Worm (Caenorhabditis elegans) whole organism, L1 larva: ENCODE data around the gene srh-301.

Experiments used
- C04F5.9 ChIP-seq: sonication (generic microtip); optimal IDR thresholded peaks from 2 replicates; lab custom pipeline; 2016; ENCODE audit warnings: missing genetic modification characterization, missing compliant biosample characterization
- C16A3.4 ChIP-seq: fragments of 150-350 bp; optimal IDR thresholded peaks from 2 replicates; lab custom pipeline; 2014; ENCODE audit warnings: missing biosample characterization, missing genetic modification characterization
- C34B4.2 ChIP-seq: sonication (generic microtip); optimal IDR thresholded peaks from 2 replicates; lab custom pipeline; 2017; ENCODE audit warnings: mild to moderate bottlenecking, missing genetic modification characterization, missing compliant biosample characterization
- aly-2 ChIP-seq: fragments of 150-350 bp; optimal IDR thresholded peaks from 2 replicates; lab custom pipeline; 2014; ENCODE audit warnings: missing biosample characterization, missing genetic modification characterization
- ama-1 ChIP-seq: fragments of 150-350 bp; optimal IDR thresholded peaks from 2 replicates; lab custom pipeline; 2014
- ceh-63 ChIP-seq: fragments of 200-800 bp; sonication (Bioruptor generic); optimal IDR thresholded peaks from 2 replicates; lab custom pipeline; 2018; ENCODE audit warnings: mild to moderate bottlenecking, missing genetic modification characterization, missing compliant biosample characterization
- ceh-82 ChIP-seq, 3 experiments: fragments of 150-350 bp in 1 of 3; sonication (generic microtip) in 2 of 3; optimal IDR thresholded peaks; 2 replicates each; lab custom pipeline; 2014 to 2017; ENCODE audit warnings: missing biosample characterization in 3 of 3, missing genetic modification characterization in 3 of 3
- ceh-88 ChIP-seq: fragments of 200-800 bp; sonication (Bioruptor generic); IDR thresholded peaks from 2 replicates; pipeline ENCODE4 v1.3.6; 2022; ENCODE audit warnings: missing genetic modification characterization, missing compliant biosample characterization
- ceh-90 ChIP-seq: sonication (generic microtip); optimal IDR thresholded peaks from 2 replicates; lab custom pipeline; 2016; ENCODE audit warnings: missing genetic modification characterization, missing compliant biosample characterization
- efl-1 ChIP-seq, 4 experiments: fragments of 150-350 bp; optimal IDR thresholded peaks in 3 of 4; peaks in 1 of 4; 1 replicate in 1 of 4; 2 replicates in 3 of 4; lab custom pipeline; 2014; ENCODE audit warnings: missing biosample characterization in 2 of 4, missing genetic modification characterization in 2 of 4, missing genetic modification reagents in 2 of 4
- efl-3 ChIP-seq: fragments of 200-800 bp; sonication (Bioruptor generic); optimal IDR thresholded peaks from 2 replicates; lab custom pipeline; 2018; ENCODE audit warnings: mild to moderate bottlenecking, missing genetic modification characterization, missing compliant biosample characterization
- egl-27 ChIP-seq, 2 experiments: fragments of 150-350 bp in 1 of 2; sonication (generic microtip); optimal IDR thresholded peaks; 3 replicates each; lab custom pipeline; 2017 to 2018; ENCODE audit warnings: missing biosample characterization in 2 of 2, missing genetic modification characterization in 2 of 2, missing genetic modification reagents in 2 of 2
- elt-2 ChIP-seq: sonication (generic microtip); optimal IDR thresholded peaks from 2 replicates; lab custom pipeline; 2016; ENCODE audit warnings: missing genetic modification characterization, mild to moderate bottlenecking, inconsistent platforms, missing compliant biosample characterization, missing genetic modification reagents
- fkh-4 ChIP-seq: sonication (generic microtip); optimal IDR thresholded peaks from 2 replicates; lab custom pipeline; 2016; ENCODE audit warnings: missing compliant biosample characterization, missing genetic modification characterization, borderline replicate concordance
- fkh-8 ChIP-seq: sonication (generic microtip); optimal IDR thresholded peaks from 2 replicates; lab custom pipeline; 2016; ENCODE audit warnings: mild to moderate bottlenecking, missing genetic modification characterization, missing compliant biosample characterization
- fos-1 ChIP-seq: fragments of 150-350 bp; optimal IDR thresholded peaks from 2 replicates; lab custom pipeline; 2014; ENCODE audit warnings: missing biosample characterization, missing genetic modification characterization
- grh-1 ChIP-seq: fragments of 200-800 bp; sonication (Bioruptor generic); IDR thresholded peaks from 2 replicates; pipeline ENCODE4 v1.3.6; 2022; ENCODE audit warnings: missing genetic modification reagents, missing genetic modification characterization, missing compliant biosample characterization
- hlh-17 ChIP-seq: fragments of 200-800 bp; sonication (Bioruptor generic); optimal IDR thresholded peaks from 2 replicates; lab custom pipeline; 2018; ENCODE audit warnings: missing genetic modification characterization, mild to moderate bottlenecking, missing compliant biosample characterization, moderate library complexity, borderline replicate concordance
- hlh-4 ChIP-seq: sonication (generic microtip); optimal IDR thresholded peaks from 2 replicates; lab custom pipeline; 2016; ENCODE audit warnings: mild to moderate bottlenecking, missing genetic modification characterization, missing compliant biosample characterization
- hpl-2 ChIP-seq: fragments of 150-350 bp; optimal IDR thresholded peaks from 2 replicates; lab custom pipeline; 2014; ENCODE audit warnings: missing biosample characterization, missing genetic modification reagents, missing genetic modification characterization
- irx-1 ChIP-seq: sonication (generic microtip); optimal IDR thresholded peaks from 2 replicates; lab custom pipeline; 2016; ENCODE audit warnings: missing genetic modification characterization, missing compliant biosample characterization
- isw-1 ChIP-seq: fragments of 200-800 bp; sonication (Bioruptor generic); IDR thresholded peaks from 2 replicates; pipeline ENCODE4 v1.3.6; 2022; ENCODE audit warnings: missing genetic modification characterization, missing compliant biosample characterization
- lin-13 ChIP-seq: fragments of 150-350 bp; optimal IDR thresholded peaks from 2 replicates; lab custom pipeline; 2014; ENCODE audit warnings: missing biosample characterization, missing genetic modification reagents, missing genetic modification characterization
- lin-14 ChIP-seq: fragments of 200-800 bp; sonication (Bioruptor generic); optimal IDR thresholded peaks from 2 replicates; lab custom pipeline; 2018; ENCODE audit warnings: mild to moderate bottlenecking, missing genetic modification characterization, moderate library complexity, missing compliant biosample characterization
- lin-15B ChIP-seq: fragments of 150-350 bp; sonication (generic microtip); optimal IDR thresholded peaks from 3 replicates; lab custom pipeline; 2014; ENCODE audit warnings: missing biosample characterization, missing genetic modification characterization
- lin-35 ChIP-seq, 2 experiments: fragments of 150-350 bp; optimal IDR thresholded peaks; 2 replicates each; lab custom pipeline; 2014; ENCODE audit warnings: missing biosample characterization in 2 of 2, missing genetic modification characterization in 2 of 2, missing genetic modification reagents in 2 of 2
- lin-39 ChIP-seq: fragments of 150-350 bp; optimal IDR thresholded peaks from 2 replicates; lab custom pipeline; 2014; ENCODE audit warnings: missing biosample characterization, missing genetic modification reagents, missing genetic modification characterization
- mef-2 ChIP-seq: fragments of 150-350 bp; optimal IDR thresholded peaks from 2 replicates; lab custom pipeline; 2014; ENCODE audit warnings: missing biosample characterization, missing genetic modification characterization
- nhr-11 ChIP-seq: fragments of 150-350 bp; optimal IDR thresholded peaks from 2 replicates; lab custom pipeline; 2014; ENCODE audit warnings: missing biosample characterization, missing genetic modification characterization
- nhr-19 ChIP-seq: fragments of 200-800 bp; sonication (Bioruptor generic); conservative IDR thresholded peaks from 2 replicates; pipeline ENCODE4 v1.3.6; 2022; ENCODE audit warnings: missing genetic modification characterization, missing compliant biosample characterization
- nhr-237 ChIP-seq: fragments of 150-350 bp; optimal IDR thresholded peaks from 2 replicates; lab custom pipeline; 2014; ENCODE audit warnings: missing biosample characterization, missing genetic modification characterization
- nhr-47 ChIP-seq: sonication (generic microtip); optimal IDR thresholded peaks from 2 replicates; lab custom pipeline; 2016; ENCODE audit warnings: mild to moderate bottlenecking, missing genetic modification characterization, moderate library complexity, missing compliant biosample characterization
- nhr-85 ChIP-seq: sonication (generic microtip); peaks from one replicate; lab custom pipeline; 2016; ENCODE audit warnings: missing genetic modification characterization, inconsistent platforms, missing compliant biosample characterization
- nhr-90 ChIP-seq: sonication (generic microtip); optimal IDR thresholded peaks from 2 replicates; lab custom pipeline; 2016; ENCODE audit warnings: mild to moderate bottlenecking, missing genetic modification characterization, missing compliant biosample characterization; ENCODE audit not compliant: poor library complexity
- pag-3 ChIP-seq: sonication (generic microtip); optimal IDR thresholded peaks from 2 replicates; lab custom pipeline; 2017; ENCODE audit warnings: missing genetic modification characterization, mild to moderate bottlenecking, missing compliant biosample characterization, antibody characterized with exemption, borderline replicate concordance; ENCODE audit not compliant: insufficient read depth
- rnt-1 ChIP-seq: sonication (generic microtip); optimal IDR thresholded peaks from 2 replicates; lab custom pipeline; 2016; ENCODE audit warnings: mild to moderate bottlenecking, missing genetic modification characterization, moderate library complexity, missing compliant biosample characterization
- skn-1 ChIP-seq: fragments of 150-350 bp; optimal IDR thresholded peaks from 2 replicates; lab custom pipeline; 2014; ENCODE audit warnings: missing biosample characterization, missing genetic modification characterization
- snu-23 ChIP-seq: sonication (generic microtip); optimal IDR thresholded peaks from 2 replicates; lab custom pipeline; 2016; ENCODE audit warnings: missing genetic modification characterization, missing compliant biosample characterization
- sox-4 ChIP-seq: sonication (generic microtip); optimal IDR thresholded peaks from 2 replicates; lab custom pipeline; 2016; ENCODE audit warnings: missing genetic modification characterization, missing compliant biosample characterization
- sptf-1 ChIP-seq: fragments of 150-350 bp; optimal IDR thresholded peaks from 2 replicates; lab custom pipeline; 2014; ENCODE audit warnings: missing biosample characterization, missing genetic modification characterization
- sup-37 ChIP-seq: fragments of 200-800 bp; sonication (Bioruptor generic); optimal IDR thresholded peaks from 2 replicates; lab custom pipeline; 2018; ENCODE audit warnings: mild to moderate bottlenecking, missing genetic modification characterization, missing compliant biosample characterization
- tlp-1 ChIP-seq: fragments of 150-350 bp; optimal IDR thresholded peaks from 2 replicates; lab custom pipeline; 2014; ENCODE audit warnings: missing biosample characterization, missing genetic modification characterization
- unc-130 ChIP-seq: fragments of 150-350 bp; optimal IDR thresholded peaks from 2 replicates; lab custom pipeline; 2017; ENCODE audit warnings: missing biosample characterization, missing genetic modification characterization, inconsistent platforms
- unc-30 ChIP-seq: sonication (generic microtip); optimal IDR thresholded peaks from 2 replicates; lab custom pipeline; 2017; ENCODE audit warnings: missing biosample characterization, missing genetic modification characterization
- unc-62 ChIP-seq: fragments of 150-350 bp; optimal IDR thresholded peaks from 2 replicates; lab custom pipeline; 2014; ENCODE audit warnings: missing biosample characterization, missing genetic modification reagents, missing genetic modification characterization
- xbp-1 ChIP-seq: sonication (generic microtip); optimal IDR thresholded peaks from 2 replicates; lab custom pipeline; 2016; ENCODE audit warnings: missing genetic modification characterization, missing compliant biosample characterization
- zag-1 ChIP-seq: fragments of 150-350 bp; optimal IDR thresholded peaks from 2 replicates; lab custom pipeline; 2014; ENCODE audit warnings: missing biosample characterization, missing genetic modification characterization
- zip-4 ChIP-seq: fragments of 200-800 bp; sonication (Bioruptor generic); optimal IDR thresholded peaks from 2 replicates; lab custom pipeline; 2018; ENCODE audit warnings: mild to moderate bottlenecking, missing genetic modification characterization, moderate library complexity, missing compliant biosample characterization

The srh-301 gene

DNA sequence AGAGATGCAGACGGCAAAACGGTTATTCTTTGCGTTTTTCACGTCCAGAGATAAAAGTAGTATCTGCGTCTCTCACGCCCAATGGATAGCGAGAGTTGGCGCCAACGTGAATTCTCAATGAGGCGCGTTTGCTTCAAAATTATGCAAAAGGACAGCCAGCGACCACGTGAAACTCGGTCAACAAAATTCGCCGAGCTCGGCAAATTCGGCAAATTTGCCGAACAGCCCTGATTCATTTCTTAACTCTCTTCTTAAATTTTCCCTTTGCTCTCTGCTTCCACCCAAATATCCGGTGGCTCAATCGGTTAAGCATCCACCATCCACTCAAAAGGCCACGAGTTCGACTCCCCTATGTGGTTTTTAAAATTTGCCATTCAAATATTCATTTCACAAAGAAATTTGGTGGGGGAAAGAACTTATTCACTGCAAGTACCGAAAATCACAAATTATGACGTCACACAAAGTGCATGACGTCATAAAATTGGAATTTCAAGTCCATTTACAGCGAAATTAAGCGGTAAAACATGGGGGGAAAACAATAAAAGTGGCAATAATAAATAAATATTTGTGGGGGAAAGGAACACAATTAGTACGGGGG is 20.8 kb downstream of the srh-301 start:
- TF ChIP-seq nhr-90 (no peak), aly-2 (no peak), C16A3.4 (tag; lab: Kevin White, UChicago) (no peak), efl-3 (GFP tag; lab: Kevin White, UChicago) (no peak), ceh-82 (tag; optimal IDR thresholded peaks at IDR 0.05; lab: Kevin White, UChicago) (no peak), C34B4.2 (tag; lab: Kevin White, UChicago) (no peak), fkh-4 (tag; lab: Kevin White, UChicago) (no peak), isw-1 (GFP tag; lab: Robert Waterston, UW) (no peak), nhr-11 (no peak), ceh-63 (GFP tag; lab: Kevin White, UChicago) (no peak), unc-62 (GFP tag; lab: Kevin White, UChicago) (no peak), grh-1 (GFP tag; lab: Robert Waterston, UW) (no peak), lin-13 (GFP tag; lab: Kevin White, UChicago) (no peak), ceh-90 (tag; lab: Kevin White, UChicago) (no peak), ama-1 (lab: Kevin White, UChicago) (no peak), nhr-85 (no peak), lin-39 (tag; lab: Kevin White, UChicago) (no peak), egl-27 (tag; optimal IDR thresholded peaks at IDR 0.05; lab: Kevin White, UChicago) (no peak), fkh-8 (tag; lab: Kevin White, UChicago) (no peak)
- TF ChIP-seq, all 84 proteins: peak for 0

DNA sequence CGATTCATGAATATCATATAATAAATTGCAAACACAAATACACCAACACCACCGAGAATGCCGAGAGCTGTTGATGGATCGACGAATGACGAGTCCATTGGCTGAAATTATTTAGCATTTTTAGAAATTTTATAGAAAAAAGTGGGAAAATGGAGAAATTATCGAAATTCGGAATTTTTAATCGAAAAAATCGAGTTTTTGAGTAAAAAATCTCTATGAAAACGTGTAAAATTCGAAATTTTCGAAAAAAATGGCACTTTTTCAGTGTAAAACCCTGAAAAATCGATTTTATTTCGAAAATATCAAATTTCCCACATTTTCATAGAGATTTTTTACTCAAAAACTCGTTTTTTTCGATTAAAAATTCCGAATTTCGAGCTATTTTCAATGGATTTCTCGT is 31.2 kb downstream of the srh-301 start, which contains the start of gene tcc-1:
TSS of gene tcc-1 (minus strand) at position 101 of the 400 bp plus-strand sequence.
- TF ChIP-seq lin-15B (tag; lab: Kevin White, UChicago), result no peak
- no peak for TF ChIP-seq snu-23 (GFP tag; lab: Kevin White, UChicago)
- no peak for TF ChIP-seq efl-1 (optimal IDR thresholded peaks at IDR 0.05; lab: Kevin White, UChicago)
- no peak for TF ChIP-seq efl-1 (GFP tag; optimal IDR thresholded peaks at IDR 0.05 in 1 of 2; lab: Kevin White, UChicago)
- no peak for TF ChIP-seq hlh-17 (GFP tag; lab: Kevin White, UChicago)
- TF ChIP-seq nhr-47 (tag; lab: Kevin White, UChicago), result no peak
- no peak for TF ChIP-seq ama-1 (lab: Kevin White, UChicago)
- TF ChIP-seq unc-30 (tag; lab: Kevin White, UChicago), result no peak
- TF ChIP-seq ceh-63 (GFP tag; lab: Kevin White, UChicago), result no peak
- no peak for TF ChIP-seq pag-3 (tag; lab: Kevin White, UChicago)
- TF ChIP-seq sptf-1, result no peak
- TF ChIP-seq efl-3 (GFP tag; lab: Kevin White, UChicago), result no peak
- no peak for TF ChIP-seq sox-4 (tag; lab: Kevin White, UChicago)

DNA sequence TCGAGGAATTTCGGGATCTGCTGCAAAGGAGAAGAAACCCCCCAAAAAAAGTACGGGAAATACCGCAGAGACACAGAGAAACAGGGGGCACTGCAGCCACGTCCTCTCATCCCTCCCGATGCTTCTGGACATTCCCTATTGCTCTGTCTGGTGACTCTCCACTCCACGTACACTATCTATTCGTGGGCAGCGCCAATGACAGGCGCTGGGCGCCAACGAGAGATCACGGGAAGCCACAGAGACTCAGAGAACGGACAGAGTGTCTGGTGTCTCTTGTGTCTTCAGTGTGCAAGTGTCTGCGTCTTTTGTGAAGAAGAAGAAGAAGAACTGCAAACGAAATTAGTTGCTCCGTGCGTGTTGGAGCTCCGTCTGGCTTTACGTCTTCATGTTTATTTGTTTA is 33.2 kb downstream of the srh-301 start:
- TF ChIP-seq C04F5.9 (tag; lab: Kevin White, UChicago), result no peak
- TF ChIP-seq zip-4, result peak; percentile 26
- no peak for TF ChIP-seq hlh-4 (tag; lab: Kevin White, UChicago)
- peak; percentile 97 for TF ChIP-seq lin-14 (GFP tag; lab: Kevin White, UChicago)
- TF ChIP-seq skn-1 (tag; lab: Kevin White, UChicago), result no peak
- peak; percentile 78 for TF ChIP-seq fos-1 (tag; lab: Kevin White, UChicago)
- TF ChIP-seq C34B4.2 (tag; lab: Kevin White, UChicago), result no peak
- peak; percentile 35 to 86 for TF ChIP-seq egl-27 (tag; optimal IDR thresholded peaks at IDR 0.05; lab: Kevin White, UChicago)
- no peak for TF ChIP-seq unc-130
- no peak for TF ChIP-seq sptf-1
- TF ChIP-seq nhr-19, result peak; percentile 75
- no peak for TF ChIP-seq rnt-1 (tag; lab: Kevin White, UChicago)
- TF ChIP-seq elt-2 (tag; lab: Kevin White, UChicago), result peak; percentile 31
- TF ChIP-seq C16A3.4 (tag; lab: Kevin White, UChicago), result peak; percentile 45
- peak; percentile 3 for TF ChIP-seq sup-37 (GFP tag; lab: Kevin White, UChicago)
- TF ChIP-seq xbp-1 (tag; lab: Kevin White, UChicago), result peak; percentile 73
- TF ChIP-seq lin-35 (GFP tag; optimal IDR thresholded peaks at IDR 0.05; lab: Kevin White, UChicago), result peak; percentile 77 to 81
- TF ChIP-seq irx-1 (tag; lab: Kevin White, UChicago), result peak; percentile 63
- peak; percentile 64 for TF ChIP-seq mef-2 (tag; lab: Kevin White, UChicago)
- TF ChIP-seq ceh-88 (GFP tag; lab: Robert Waterston, UW), result 0 out of 2 replicates have a peak, but pooled peaks have one; percentile 17
- TF ChIP-seq zag-1 (tag; lab: Kevin White, UChicago), result no peak
- TF ChIP-seq fkh-4 (tag; lab: Kevin White, UChicago), result no peak
- peak; percentile 80 for TF ChIP-seq nhr-237 (tag; lab: Kevin White, UChicago)
- TF ChIP-seq ceh-63 (GFP tag; lab: Kevin White, UChicago), result no peak
- TF ChIP-seq hpl-2 (GFP tag; lab: Kevin White, UChicago), result no peak
- no peak for TF ChIP-seq tlp-1 (tag; lab: Kevin White, UChicago)
